Worm (Caenorhabditis elegans) whole organism, L2 larva: ENCODE data around the gene git-1.

Experiments used
- lin-13 ChIP-seq: fragments of 150-350 bp; optimal IDR thresholded peaks from 2 replicates; lab custom pipeline; 2014; ENCODE audit warnings: missing biosample characterization, missing genetic modification reagents, missing genetic modification characterization
- lsy-2 ChIP-seq, 2 experiments: fragments of 150-350 bp in 1 of 2; sonication (generic microtip) in 1 of 2; optimal IDR thresholded peaks; 2 replicates each; lab custom pipeline; 2014 to 2017; ENCODE audit warnings: missing biosample characterization in 2 of 2, missing genetic modification characterization in 2 of 2
- nhr-77 ChIP-seq: fragments of 150-350 bp; optimal IDR thresholded peaks from 2 replicates; lab custom pipeline; 2014; ENCODE audit warnings: missing biosample characterization, missing genetic modification characterization
- snpc-4 ChIP-seq: fragments of 150-350 bp; optimal IDR thresholded peaks from 2 replicates; lab custom pipeline; 2014; ENCODE audit warnings: missing biosample characterization, missing genetic modification characterization
- unc-55 ChIP-seq: fragments of 150-350 bp; sonication (generic microtip); optimal IDR thresholded peaks from 3 replicates; lab custom pipeline; 2014; ENCODE audit warnings: missing biosample characterization, missing genetic modification reagents, missing genetic modification characterization
- zag-1 ChIP-seq: fragments of 150-350 bp; optimal IDR thresholded peaks from 2 replicates; lab custom pipeline; 2014; ENCODE audit warnings: missing biosample characterization, missing genetic modification characterization
- ztf-4 ChIP-seq: fragments of 150-350 bp; optimal IDR thresholded peaks from 2 replicates; lab custom pipeline; 2014; ENCODE audit warnings: missing biosample characterization, missing genetic modification characterization

- no peak for TF ChIP-seq lsy-2 (tag; optimal IDR thresholded peaks at IDR 0.05; lab: Kevin White, UChicago)
- TF ChIP-seq snpc-4 (tag; lab: Kevin White, UChicago): no peak
- no peak for TF ChIP-seq lin-13 (GFP tag; lab: Kevin White, UChicago)
- TF ChIP-seq ztf-4: no peak
- TF ChIP-seq unc-55 (GFP tag; lab: Kevin White, UChicago): no peak
- TF ChIP-seq zag-1: no peak
- TF ChIP-seq nhr-77: no peak
Observed at ce11 chrX:10520185-10520584, 4.5 kb upstream of the git-1 start.
